Fruit fly (Drosophila melanogaster): ENCODE data around the gene CG5342.

dm6 chr3R:11618879-11619278, 40.3 kb downstream of the CG5342 start:
- no peak for TF ChIP-seq psq (GFP tag; optimal IDR thresholded peaks at IDR 0.05)
- no peak for TF ChIP-seq Abd-B (GFP tag; optimal IDR thresholded peaks at IDR 0.05)
- TF ChIP-seq Vsx2 (GFP tag; optimal IDR thresholded peaks at IDR 0.05; ENCODE audit: partially characterized antibody): no peak
- TF ChIP-seq Dif (GFP tag; optimal IDR thresholded peaks at IDR 0.05; ENCODE audit: partially characterized antibody): no peak
- no peak for TF ChIP-seq CG9705 (GFP tag; optimal IDR thresholded peaks at IDR 0.05)
- no peak for TF ChIP-seq pan (optimal IDR thresholded peaks at IDR 0.05)
- TF ChIP-seq Hr83 (GFP tag; optimal IDR thresholded peaks at IDR 0.05; ENCODE audit: poor library complexity, severe bottlenecking): no peak
- no peak for TF ChIP-seq h (GFP tag; optimal IDR thresholded peaks at IDR 0.05)
- no peak for TF ChIP-seq usp (GFP tag; optimal IDR thresholded peaks at IDR 0.05)
- TF ChIP-seq Myc (optimal IDR thresholded peaks at IDR 0.05): no peak
- TF ChIP-seq sv (GFP tag; optimal IDR thresholded peaks at IDR 0.05): no peak
- TF ChIP-seq GATAd (GFP tag; optimal IDR thresholded peaks at IDR 0.05): no peak
- no peak for TF ChIP-seq Hnf4 (GFP tag; optimal IDR thresholded peaks at IDR 0.05)
- no peak for TF ChIP-seq CrebA (GFP tag; optimal IDR thresholded peaks at IDR 0.05; ENCODE audit: borderline replicate concordance)
